Worm (Caenorhabditis elegans) whole organism, young adult: ENCODE results near the gene clec-215.

ENCODE experiments used
- B0035.1 ChIP-seq: sonication (generic microtip); optimal IDR thresholded peaks from 2 replicates; lab custom pipeline; 2016; ENCODE audit warnings: missing genetic modification characterization, mild to moderate bottlenecking, missing compliant biosample characterization, missing genotype, missing genetic modification reagents
- B0261.1 ChIP-seq: sonication (generic microtip); optimal IDR thresholded peaks from 2 replicates; lab custom pipeline; 2016; ENCODE audit warnings: mild to moderate bottlenecking, missing genetic modification characterization, moderate library complexity, missing compliant biosample characterization
- D2030.7 ChIP-seq: fragments of 200-800 bp; sonication (Bioruptor generic); IDR thresholded peaks from 2 replicates; pipeline ENCODE4 v1.3.6; 2022; ENCODE audit warnings: missing genetic modification reagents, missing genetic modification characterization, missing compliant biosample characterization
- F10E7.11 ChIP-seq: sonication (generic microtip); optimal IDR thresholded peaks from 2 replicates; lab custom pipeline; 2017; ENCODE audit warnings: mild to moderate bottlenecking, missing genetic modification characterization, moderate library complexity, missing compliant biosample characterization
- F57A8.1 ChIP-seq: fragments of 200-800 bp; sonication (Bioruptor generic); optimal IDR thresholded peaks from 2 replicates; lab custom pipeline; 2018; ENCODE audit warnings: mild to moderate bottlenecking, missing genetic modification characterization, moderate library complexity, missing compliant biosample characterization
- K11D2.4 ChIP-seq: fragments of 200-800 bp; sonication (Bioruptor generic); IDR thresholded peaks from 2 replicates; pipeline ENCODE4 v1.3.6; 2022; ENCODE audit warnings: missing genetic modification reagents, missing genetic modification characterization, missing compliant biosample characterization
- Y79H2A.3 ChIP-seq: fragments of 200-800 bp; sonication (Bioruptor generic); conservative IDR thresholded peaks from 2 replicates; pipeline ENCODE4 v1.3.6; 2022; ENCODE audit warnings: missing genetic modification reagents, missing genetic modification characterization, missing compliant biosample characterization
- ZK185.1 ChIP-seq: sonication (generic microtip); optimal IDR thresholded peaks from 2 replicates; lab custom pipeline; 2016; ENCODE audit warnings: mild to moderate bottlenecking, missing genetic modification characterization, missing compliant biosample characterization; ENCODE audit not compliant: poor library complexity, severe bottlenecking
- akir-1 ChIP-seq: fragments of 200-800 bp; sonication (Bioruptor generic); optimal IDR thresholded peaks from 2 replicates; lab custom pipeline; 2018; ENCODE audit warnings: mild to moderate bottlenecking, missing genetic modification characterization, moderate library complexity, missing compliant biosample characterization
- attf-3 ChIP-seq: fragments of 200-800 bp; sonication (Bioruptor generic); conservative IDR thresholded peaks from 2 replicates; pipeline ENCODE4 v1.3.6; 2022; ENCODE audit warnings: missing genetic modification reagents, missing genetic modification characterization, missing compliant biosample characterization
- attf-5 ChIP-seq: fragments of 200-800 bp; sonication (Bioruptor generic); optimal IDR thresholded peaks from 2 replicates; lab custom pipeline; 2018; ENCODE audit warnings: mild to moderate bottlenecking, missing genetic modification characterization, missing compliant biosample characterization
- ccch-3 ChIP-seq: fragments of 200-800 bp; sonication (Bioruptor generic); optimal IDR thresholded peaks from 2 replicates; lab custom pipeline; 2018; ENCODE audit warnings: mild to moderate bottlenecking, missing genetic modification characterization, missing compliant biosample characterization
- cebp-1 ChIP-seq, 2 experiments: fragments of 200-800 bp in 1 of 2; sonication (Bioruptor generic) in 1 of 2; sonication (generic microtip) in 1 of 2; IDR thresholded peaks in 1 of 2; optimal IDR thresholded peaks in 1 of 2; 2 replicates each; pipeline versions ENCODE4 v1.3.6 to Lab custom; 2017 to 2022; ENCODE audit warnings: missing compliant biosample characterization in 2 of 2, missing genetic modification characterization in 2 of 2, mild to moderate bottlenecking in 1 of 2, missing genetic modification reagents in 1 of 2, moderate library complexity in 1 of 2
- ceh-91 ChIP-seq: fragments of 200-800 bp; sonication (Bioruptor generic); IDR thresholded peaks from 2 replicates; pipeline ENCODE4 v1.3.6; 2022; ENCODE audit warnings: missing genetic modification reagents, missing genetic modification characterization, missing compliant biosample characterization
- egrh-3 ChIP-seq: fragments of 200-800 bp; sonication (Bioruptor generic); IDR thresholded peaks from 2 replicates; pipeline ENCODE4 v1.3.6; 2022; ENCODE audit warnings: missing genetic modification reagents, missing genetic modification characterization, missing compliant biosample characterization
- him-1 ChIP-seq: sonication (generic microtip); optimal IDR thresholded peaks from 2 replicates; lab custom pipeline; 2016; ENCODE audit warnings: missing genotype, missing genetic modification reagents, missing genetic modification characterization, missing compliant biosample characterization
- hlh-26 ChIP-seq: fragments of 200-800 bp; sonication (Bioruptor generic); conservative IDR thresholded peaks from 2 replicates; pipeline ENCODE4 v1.3.6; 2022; ENCODE audit warnings: missing genetic modification reagents, missing genetic modification characterization, missing compliant biosample characterization
- hmg-20 ChIP-seq: fragments of 200-800 bp; sonication (Bioruptor generic); IDR thresholded peaks from 2 replicates; pipeline ENCODE4 v1.3.6; 2022; ENCODE audit warnings: missing genetic modification reagents, missing genetic modification characterization, missing compliant biosample characterization
- hsf-1 ChIP-seq: fragments of 200-800 bp; sonication (Bioruptor generic); IDR thresholded peaks from 2 replicates; pipeline ENCODE4 v1.3.6; 2022; ENCODE audit warnings: missing genetic modification reagents, missing genetic modification characterization, missing compliant biosample characterization
- let-526 ChIP-seq: fragments of 200-800 bp; sonication (Bioruptor generic); IDR thresholded peaks from 2 replicates; pipeline ENCODE4 v1.3.6; 2022; ENCODE audit warnings: missing genetic modification reagents, missing genetic modification characterization, missing compliant biosample characterization
- lsy-27 ChIP-seq: sonication (generic microtip); optimal IDR thresholded peaks from 2 replicates; lab custom pipeline; 2017; ENCODE audit warnings: missing genetic modification characterization, mild to moderate bottlenecking, missing compliant biosample characterization, antibody characterized with exemption, missing genotype, borderline replicate concordance; ENCODE audit not compliant: insufficient read depth
- madf-10 ChIP-seq: sonication (generic microtip); optimal IDR thresholded peaks from 2 replicates; lab custom pipeline; 2016; ENCODE audit warnings: mild to moderate bottlenecking, missing genetic modification characterization, missing compliant biosample characterization
- mcd-1 ChIP-seq: fragments of 200-800 bp; sonication (Bioruptor generic); IDR thresholded peaks from 2 replicates; pipeline ENCODE4 v1.3.6; 2022; ENCODE audit warnings: missing genetic modification reagents, missing genetic modification characterization, missing compliant biosample characterization
- mes-4 ChIP-seq: sonication (generic microtip); optimal IDR thresholded peaks from 2 replicates; lab custom pipeline; 2016; ENCODE audit warnings: missing genotype, missing genetic modification characterization, missing compliant biosample characterization
- nfya-1 ChIP-seq: sonication (generic microtip); optimal IDR thresholded peaks from 2 replicates; lab custom pipeline; 2017; ENCODE audit warnings: antibody characterized with exemption, missing compliant biosample characterization, missing genetic modification characterization, borderline replicate concordance; ENCODE audit not compliant: insufficient read depth
- nfya-2 ChIP-seq: fragments of 200-800 bp; sonication (Bioruptor generic); IDR thresholded peaks from 2 replicates; pipeline ENCODE4 v1.3.6; 2022; ENCODE audit warnings: missing genetic modification reagents, missing genetic modification characterization, missing compliant biosample characterization
- nhr-27 ChIP-seq: fragments of 200-800 bp; sonication (Bioruptor generic); optimal IDR thresholded peaks from 2 replicates; lab custom pipeline; 2018; ENCODE audit warnings: mild to moderate bottlenecking, missing genetic modification characterization, moderate library complexity, missing compliant biosample characterization
- rec-8 ChIP-seq, 2 experiments: sonication (generic microtip); optimal IDR thresholded peaks; 2 replicates each; lab custom pipeline; 2016; ENCODE audit warnings: mild to moderate bottlenecking in 2 of 2, missing genetic modification characterization in 2 of 2, missing genetic modification reagents in 2 of 2, missing genotype in 2 of 2, missing biosample characterization in 1 of 2, missing compliant biosample characterization in 1 of 2, moderate library complexity in 1 of 2
- repo-1 ChIP-seq: sonication (generic microtip); optimal IDR thresholded peaks from 2 replicates; lab custom pipeline; 2017; ENCODE audit warnings: mild to moderate bottlenecking, missing genetic modification characterization, missing compliant biosample characterization
- sea-2 ChIP-seq: fragments of 200-800 bp; sonication (Bioruptor generic); IDR thresholded peaks from 2 replicates; pipeline ENCODE4 v1.3.6; 2022; ENCODE audit warnings: missing genetic modification characterization, missing compliant biosample characterization
- somi-1 ChIP-seq: fragments of 200-800 bp; sonication (Bioruptor generic); optimal IDR thresholded peaks from 2 replicates; lab custom pipeline; 2018; ENCODE audit warnings: mild to moderate bottlenecking, missing genetic modification characterization, missing compliant biosample characterization
- tbx-9 ChIP-seq: sonication (generic microtip); optimal IDR thresholded peaks from 2 replicates; lab custom pipeline; 2016; ENCODE audit warnings: borderline replicate concordance, missing genetic modification characterization, inconsistent platforms, missing compliant biosample characterization
- unc-62 ChIP-seq: fragments of 150-350 bp; optimal IDR thresholded peaks from 2 replicates; lab custom pipeline; 2014; ENCODE audit warnings: missing biosample characterization, missing genetic modification reagents, missing genetic modification characterization
- zfh-2 ChIP-seq: fragments of 200-800 bp; sonication (Bioruptor generic); conservative IDR thresholded peaks from 2 replicates; pipeline ENCODE4 v1.3.6; 2022; ENCODE audit warnings: missing genetic modification reagents, missing genetic modification characterization, missing compliant biosample characterization
- ztf-3 ChIP-seq: fragments of 200-800 bp; sonication (Bioruptor generic); optimal IDR thresholded peaks from 2 replicates; lab custom pipeline; 2018; ENCODE audit warnings: mild to moderate bottlenecking, missing genetic modification characterization, missing compliant biosample characterization

clec-215 gene

ce11 chrV:7612044-7612443 is at the start of gene clec-215:
clec-215 (plus strand) TSS chrV:7612344.
- TF ChIP-seq lsy-27, result no peak
- no peak for TF ChIP-seq let-526 (GFP tag; lab: Robert Waterston, UW)
- TF ChIP-seq madf-10 (tag; lab: Kevin White, UChicago), result no peak
- TF ChIP-seq mes-4, result no peak
- TF ChIP-seq rec-8 (tag; optimal IDR thresholded peaks at IDR 0.05; lab: Kevin White, UChicago), result no peak

- TF ChIP-seq akir-1 (GFP tag; lab: Kevin White, UChicago), result no peak
- TF ChIP-seq rec-8 (tag; optimal IDR thresholded peaks at IDR 0.05; lab: Kevin White, UChicago), result no peak
- TF ChIP-seq unc-62, result no peak
- no peak for TF ChIP-seq F10E7.11
- no peak for TF ChIP-seq let-526 (GFP tag; lab: Robert Waterston, UW)
- TF ChIP-seq hmg-20 (GFP tag; lab: Robert Waterston, UW), result no peak
- TF ChIP-seq attf-5 (GFP tag; lab: Kevin White, UChicago), result no peak
- TF ChIP-seq him-1, result no peak
- TF ChIP-seq cebp-1 (GFP tag; IDR thresholded peaks at IDR 0.05; lab: Robert Waterston, UW), result no peak
- TF ChIP-seq cebp-1 (tag; optimal IDR thresholded peaks at IDR 0.05; lab: Kevin White, UChicago), result no peak
- TF ChIP-seq ZK185.1 (tag; lab: Kevin White, UChicago), result no peak
- no peak for TF ChIP-seq ccch-3 (GFP tag; lab: Kevin White, UChicago)
- TF ChIP-seq hsf-1, result no peak
- no peak for TF ChIP-seq zfh-2 (GFP tag; lab: Robert Waterston, UW)
- TF ChIP-seq nhr-27 (tag; lab: Kevin White, UChicago), result no peak
- no peak for TF ChIP-seq somi-1
- no peak for TF ChIP-seq repo-1 (tag; lab: Kevin White, UChicago)
- no peak for TF ChIP-seq Y79H2A.3 (GFP tag; lab: Robert Waterston, UW)
- TF ChIP-seq nfya-2 (GFP tag; lab: Robert Waterston, UW), result no peak
- TF ChIP-seq D2030.7 (GFP tag; lab: Robert Waterston, UW), result no peak
These were observed 49.2 kb upstream of the clec-215 start, which contains the start of gene F19F10.1 for ce11 chrV:7562947-7563346. F19F10.1 (plus strand) TSS chrV:7563247.

- TF ChIP-seq egrh-3 (GFP tag; lab: Robert Waterston, UW), result no peak
- TF ChIP-seq tbx-9 (tag; lab: Kevin White, UChicago), result no peak
- no peak for TF ChIP-seq ceh-91 (GFP tag; lab: Robert Waterston, UW)
- no peak for TF ChIP-seq B0035.1 (tag; lab: Kevin White, UChicago)
- TF ChIP-seq K11D2.4 (GFP tag; lab: Robert Waterston, UW), result no peak
- TF ChIP-seq attf-3, result no peak
- TF ChIP-seq ZK185.1 (tag; lab: Kevin White, UChicago), result no peak
- no peak for TF ChIP-seq nfya-1 (tag; lab: Kevin White, UChicago)
- no peak for TF ChIP-seq F57A8.1 (GFP tag; lab: Kevin White, UChicago)
- no peak for TF ChIP-seq mcd-1 (GFP tag; lab: Robert Waterston, UW)
- TF ChIP-seq ztf-3, result no peak
- no peak for TF ChIP-seq B0261.1 (tag; lab: Kevin White, UChicago)
- TF ChIP-seq unc-62, result no peak
- TF ChIP-seq Y79H2A.3 (GFP tag; lab: Robert Waterston, UW), result no peak
- no peak for TF ChIP-seq hlh-26
- TF ChIP-seq nhr-27 (tag; lab: Kevin White, UChicago), result no peak
- no peak for TF ChIP-seq sea-2 (GFP tag; lab: Robert Waterston, UW)
These were observed 41.9 kb upstream of the clec-215 start, which contains the start of gene clec-212 for ce11 chrV:7570290-7570689. clec-212 (minus strand) TSS chrV:7570390.
